Fruit fly (Drosophila melanogaster): ENCODE data around the gene CG14042.
A peak's percentile ranks its signal among the peaks of the same experiment; 100 is the strongest.

Gene CG14042

DNA sequence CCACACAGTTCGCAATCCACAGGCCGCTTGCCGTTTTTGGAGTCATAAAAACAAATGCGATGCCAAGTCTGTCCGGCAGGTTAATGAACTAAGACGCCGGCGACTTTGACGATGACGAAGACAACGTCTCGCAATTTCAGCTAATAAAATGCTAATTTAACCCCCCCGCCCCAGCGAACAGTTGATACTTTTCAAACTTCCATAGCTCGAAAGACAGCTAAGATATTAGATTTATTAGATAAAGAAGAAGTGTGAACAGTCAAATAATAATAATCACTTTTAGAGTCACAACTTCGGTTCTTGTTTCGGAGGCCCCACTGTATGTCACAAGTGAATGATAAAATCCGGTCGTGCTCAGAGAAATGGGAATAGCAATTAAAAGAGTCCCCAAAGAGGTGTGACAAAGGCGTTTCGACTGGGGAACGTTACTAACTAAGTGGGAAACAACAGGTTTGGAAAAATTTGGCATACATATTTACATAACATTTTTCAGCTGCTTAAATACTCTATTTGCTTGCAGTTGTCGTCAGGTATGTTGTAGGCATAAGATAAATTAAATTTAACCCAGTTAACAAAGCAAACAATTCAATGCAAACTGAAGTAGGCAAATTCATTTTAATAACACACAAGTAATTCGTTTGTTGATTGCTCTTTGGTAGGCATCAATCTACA lies 47.2 kb downstream of the CG14042 start (continued):
- TF ChIP-seq CG12391 (tag; optimal IDR thresholded peaks at IDR 0.05) (no peak), CG4328 (GFP tag; optimal IDR thresholded peaks at IDR 0.05) (no peak), CG14860 (GFP tag; IDR thresholded peaks at IDR 0.05; ENCODE audit: partially characterized antibody) (0 out of 3 replicates have a peak, but pooled peaks have one; percentile 27), CG12942 (GFP tag; optimal IDR thresholded peaks at IDR 0.05) (no peak), twi (tag; optimal IDR thresholded peaks at IDR 0.05) (no peak), CG6813 (GFP tag; optimal IDR thresholded peaks at IDR 0.05) (no peak), B-H1 (GFP tag; IDR thresholded peaks at IDR 0.05) (no peak), lilli (GFP tag; optimal IDR thresholded peaks at IDR 0.05) (peak; percentile 32), nau (GFP tag; optimal IDR thresholded peaks at IDR 0.05) (no peak), CG17186 (GFP tag; optimal IDR thresholded peaks at IDR 0.05) (no peak), B-H2 (GFP tag; optimal IDR thresholded peaks at IDR 0.05) (no peak), CG34422 (GFP tag; IDR thresholded peaks at IDR 0.05) (no peak), CG12744 (GFP tag; optimal IDR thresholded peaks at IDR 0.05) (no peak), MBD-R2 (GFP tag; IDR thresholded peaks at IDR 0.05) (no peak), CG4424 (GFP tag; optimal IDR thresholded peaks at IDR 0.05) (no peak), CG6175 (GFP tag; IDR thresholded peaks at IDR 0.05) (no peak), CG4617 (GFP tag; optimal IDR thresholded peaks at IDR 0.05; ENCODE audit: borderline replicate concordance) (no peak), caup (GFP tag; optimal IDR thresholded peaks at IDR 0.05; ENCODE audit: severe bottlenecking) (no peak), kay (GFP tag; optimal IDR thresholded peaks at IDR 0.05) (no peak), tap (tag; optimal IDR thresholded peaks at IDR 0.05) (no peak), CG11696 (GFP tag; IDR thresholded peaks at IDR 0.05) (no peak), Elba2 (GFP tag; optimal IDR thresholded peaks at IDR 0.05) (no peak), CG6854 (GFP tag; optimal IDR thresholded peaks at IDR 0.05) (no peak), CG13894 (tag; optimal IDR thresholded peaks at IDR 0.05) (no peak), Tbp (GFP tag; optimal IDR thresholded peaks at IDR 0.05) (no peak), Drgx (GFP tag; IDR thresholded peaks at IDR 0.05) (no peak), sc (optimal IDR thresholded peaks at IDR 0.05) (no peak), sc (GFP tag; optimal IDR thresholded peaks at IDR 0.05) (no peak), CG11398 (GFP tag; optimal IDR thresholded peaks at IDR 0.05) (no peak), CG9932 (GFP tag; IDR thresholded peaks at IDR 0.05) (peak; percentile 48; the same call in 1 of the 2 replicates), Atf3 (GFP tag; optimal IDR thresholded peaks at IDR 0.05) (no peak), CG2120 (GFP tag; optimal IDR thresholded peaks at IDR 0.05) (peak; percentile 44), PHDP (tag; optimal IDR thresholded peaks at IDR 0.05) (peak; percentile 19), Fer1 (GFP tag; optimal IDR thresholded peaks at IDR 0.05) (no peak), row (GFP tag; IDR thresholded peaks at IDR 0.05) (0 out of 3 replicates have a peak, but pooled peaks have one; percentile 30), bcd (GFP tag; optimal IDR thresholded peaks at IDR 0.05) (no peak), onecut (GFP tag; IDR thresholded peaks at IDR 0.05) (no peak), CG6683 (GFP tag; optimal IDR thresholded peaks at IDR 0.05) (no peak), Vsx1 (GFP tag; optimal IDR thresholded peaks at IDR 0.05) (peak; percentile 58), gt (GFP tag; IDR thresholded peaks at IDR 0.05) (no peak), Hsf (GFP tag; optimal IDR thresholded peaks at IDR 0.05) (no peak), ttk (GFP tag; IDR thresholded peaks at IDR 0.05) (no peak), exex (tag; optimal IDR thresholded peaks at IDR 0.05) (no peak), Ets97D (GFP tag; optimal IDR thresholded peaks at IDR 0.05) (no peak), Mad (GFP tag; optimal IDR thresholded peaks at IDR 0.05) (no peak), Med (GFP tag) (peak; percentile 55), unc-4 (GFP tag; IDR thresholded peaks at IDR 0.05; ENCODE audit: partially characterized antibody) (no peak), Neu2 (GFP tag; optimal IDR thresholded peaks at IDR 0.05; ENCODE audit: borderline replicate concordance) (no peak), Myb (GFP tag; optimal IDR thresholded peaks at IDR 0.05) (no peak), CG10565 (GFP tag; optimal IDR thresholded peaks at IDR 0.05) (no peak), CG17359 (tag; optimal IDR thresholded peaks at IDR 0.05) (no peak)
